Fruit fly (Drosophila melanogaster) Kc167 (cell line): Measurements from ENCODE around the gene CG14926.

ENCODE experiments used
- Myc ChIP-seq: fragments of >200 bp; optimal IDR thresholded peaks from 2 replicates; lab custom pipeline; 2017; ENCODE audit warnings: missing external identifiers
- h ChIP-seq: fragments of >200 bp; optimal IDR thresholded peaks from 3 replicates; lab custom pipeline; 2018; ENCODE audit warnings: missing external identifiers
- insv ChIP-seq: fragments of >200 bp; optimal IDR thresholded peaks from 3 replicates; lab custom pipeline; 2018; ENCODE audit warnings: missing external identifiers
- psq ChIP-seq: fragments of >200 bp; optimal IDR thresholded peaks from 2 replicates; lab custom pipeline; 2017; ENCODE audit warnings: missing external identifiers

- TF ChIP-seq psq (lab: Kevin White, UChicago) = no peak
- no peak for TF ChIP-seq h (lab: Kevin White, UChicago)
- TF ChIP-seq insv (lab: Kevin White, UChicago) = no peak
- TF ChIP-seq Myc (lab: Kevin White, UChicago) = no peak
These were observed 4.1 kb upstream of the CG14926 start for dm6 chr2L:11347052-11347758.
